Worm (Caenorhabditis elegans): Measurements from ENCODE around the gene Y77E11A.7.

The Y77E11A.7 gene

ce11 chrIV:1389021-1389420 lies 30.6 kb downstream of the Y77E11A.7 start:
- no peak for TF ChIP-seq ceh-9 (tag; optimal IDR thresholded peaks at IDR 0.05)
- no peak for TF ChIP-seq mec-3 (tag; optimal IDR thresholded peaks at IDR 0.05; ENCODE audit: borderline replicate concordance)
- TF ChIP-seq tbx-7 (tag; optimal IDR thresholded peaks at IDR 0.05): no peak
- no peak for TF ChIP-seq K02D7.2 (tag; optimal IDR thresholded peaks at IDR 0.05)
- TF ChIP-seq pqm-1 (tag; optimal IDR thresholded peaks at IDR 0.05): no peak
- no peak for TF ChIP-seq ets-4 (tag; optimal IDR thresholded peaks at IDR 0.05)
- no peak for TF ChIP-seq gmeb-2 (tag; optimal IDR thresholded peaks at IDR 0.05)
- no peak for TF ChIP-seq ceh-14 (tag; optimal IDR thresholded peaks at IDR 0.05)
- no peak for TF ChIP-seq ama-1 (optimal IDR thresholded peaks at IDR 0.05)
- no peak for TF ChIP-seq hlh-30 (tag; optimal IDR thresholded peaks at IDR 0.05; ENCODE audit: insufficient read depth)

ce11 chrIV:1388079-1388478 lies 31.6 kb downstream of the Y77E11A.7 start:
- no peak for TF ChIP-seq ceh-30 (tag; optimal IDR thresholded peaks at IDR 0.05)
- peak; percentile 49 for TF ChIP-seq pha-2 (tag; optimal IDR thresholded peaks at IDR 0.05)
- TF ChIP-seq pros-1 (tag; optimal IDR thresholded peaks at IDR 0.05): no peak
- TF ChIP-seq fkh-6 (tag; optimal IDR thresholded peaks at IDR 0.05): peak; percentile 81
- peak; percentile 16 for TF ChIP-seq nfya-1 (tag; optimal IDR thresholded peaks at IDR 0.05)
- peak; percentile 73 for TF ChIP-seq nhr-232 (tag; optimal IDR thresholded peaks at IDR 0.05)
- peak; percentile 69 for TF ChIP-seq madf-2 (tag; optimal IDR thresholded peaks at IDR 0.05)
- TF ChIP-seq ets-4 (tag; optimal IDR thresholded peaks at IDR 0.05): no peak
- TF ChIP-seq dve-1 (tag; optimal IDR thresholded peaks at IDR 0.05): no peak
- peak; percentile 28 for TF ChIP-seq unc-86 (tag; optimal IDR thresholded peaks at IDR 0.05)
- no peak for TF ChIP-seq odd-2 (tag; optimal IDR thresholded peaks at IDR 0.05)
- peak; percentile 42 for TF ChIP-seq F13H6.1 (tag; optimal IDR thresholded peaks at IDR 0.05)
- TF ChIP-seq hlh-13 (GFP tag; optimal IDR thresholded peaks at IDR 0.05): peak; percentile 50
- peak; percentile 2 for TF ChIP-seq ceh-9 (tag; optimal IDR thresholded peaks at IDR 0.05)
- no peak for TF ChIP-seq ceh-24 (tag; optimal IDR thresholded peaks at IDR 0.05)
- TF ChIP-seq lim-6 (tag; optimal IDR thresholded peaks at IDR 0.05): no peak
- peak; percentile 54 for TF ChIP-seq ceh-34 (tag; optimal IDR thresholded peaks at IDR 0.05)
- no peak for TF ChIP-seq pag-3 (tag; optimal IDR thresholded peaks at IDR 0.05; ENCODE audit: borderline replicate concordance)
- peak; percentile 37 for TF ChIP-seq eyg-1 (tag; optimal IDR thresholded peaks at IDR 0.05)
- TF ChIP-seq C08G9.2 (tag; optimal IDR thresholded peaks at IDR 0.05): peak; percentile 68
- peak; percentile 60 for TF ChIP-seq ceh-19 (GFP tag; optimal IDR thresholded peaks at IDR 0.05)
- TF ChIP-seq ceh-45 (GFP tag; IDR thresholded peaks at IDR 0.05): no peak; the same call in 1 of the 2 replicates
- peak; percentile 52 for TF ChIP-seq hlh-15 (tag; optimal IDR thresholded peaks at IDR 0.05)
- peak; percentile 32 for TF ChIP-seq tbx-7 (tag; optimal IDR thresholded peaks at IDR 0.05)
- peak; percentile 1 for TF ChIP-seq unc-42 (tag; optimal IDR thresholded peaks at IDR 0.05)
- TF ChIP-seq elt-2 (tag; optimal IDR thresholded peaks at IDR 0.05): peak; percentile 82
- no peak for TF ChIP-seq dmd-4 (tag; optimal IDR thresholded peaks at IDR 0.05; ENCODE audit: borderline replicate concordance)
- TF ChIP-seq ceh-18 (tag; optimal IDR thresholded peaks at IDR 0.05): peak; percentile 38
- 0 out of 2 replicates have a peak, but pooled peaks have one; percentile 49 for TF ChIP-seq unc-3 (GFP tag; conservative IDR thresholded peaks at IDR 0.05)
- peak; percentile 49 for TF ChIP-seq unc-3 (tag; optimal IDR thresholded peaks at IDR 0.05)
- TF ChIP-seq hlh-6 (tag; optimal IDR thresholded peaks at IDR 0.05): peak; percentile 80
- TF ChIP-seq che-1 (tag; optimal IDR thresholded peaks at IDR 0.05): peak; percentile 70
- no peak for TF ChIP-seq ama-1 (optimal IDR thresholded peaks at IDR 0.05)
- TF ChIP-seq ztf-16 (tag; optimal IDR thresholded peaks at IDR 0.05): peak; percentile 33
- no peak for TF ChIP-seq pqm-1 (tag; optimal IDR thresholded peaks at IDR 0.05)
- peak; percentile 53 for TF ChIP-seq npax-4 (tag; optimal IDR thresholded peaks at IDR 0.05)
- TF ChIP-seq mec-3 (tag; optimal IDR thresholded peaks at IDR 0.05; ENCODE audit: borderline replicate concordance): no peak
- peak; percentile 43 for TF ChIP-seq K02D7.2 (tag; optimal IDR thresholded peaks at IDR 0.05)
- TF ChIP-seq ceh-14 (tag; optimal IDR thresholded peaks at IDR 0.05): peak; percentile 39
- peak; percentile 63 for TF ChIP-seq ttx-3 (tag; optimal IDR thresholded peaks at IDR 0.05)
- TF ChIP-seq hlh-30 (tag; optimal IDR thresholded peaks at IDR 0.05; ENCODE audit: insufficient read depth): no peak
- no peak for TF ChIP-seq pat-9 (tag; optimal IDR thresholded peaks at IDR 0.05)
- no peak for TF ChIP-seq ceh-2 (tag; optimal IDR thresholded peaks at IDR 0.05)
- peak; percentile 40 for TF ChIP-seq tbx-2 (tag; optimal IDR thresholded peaks at IDR 0.05)
- TF ChIP-seq elt-4 (tag; optimal IDR thresholded peaks at IDR 0.05): no peak
- TF ChIP-seq hlh-8 (tag; optimal IDR thresholded peaks at IDR 0.05): peak; percentile 12
- TF ChIP-seq pha-4 (tag; optimal IDR thresholded peaks at IDR 0.05): no peak
- peak; percentile 43; the same call in 1 of the 2 replicates for TF ChIP-seq sox-2 (GFP tag; IDR thresholded peaks at IDR 0.05)
- TF ChIP-seq pax-1 (tag; optimal IDR thresholded peaks at IDR 0.05): no peak

Measured in whole organism, late embryonic.